Fruit fly (Drosophila melanogaster): ENCODE results near the gene Rh7.

Gene Rh7

DNA sequence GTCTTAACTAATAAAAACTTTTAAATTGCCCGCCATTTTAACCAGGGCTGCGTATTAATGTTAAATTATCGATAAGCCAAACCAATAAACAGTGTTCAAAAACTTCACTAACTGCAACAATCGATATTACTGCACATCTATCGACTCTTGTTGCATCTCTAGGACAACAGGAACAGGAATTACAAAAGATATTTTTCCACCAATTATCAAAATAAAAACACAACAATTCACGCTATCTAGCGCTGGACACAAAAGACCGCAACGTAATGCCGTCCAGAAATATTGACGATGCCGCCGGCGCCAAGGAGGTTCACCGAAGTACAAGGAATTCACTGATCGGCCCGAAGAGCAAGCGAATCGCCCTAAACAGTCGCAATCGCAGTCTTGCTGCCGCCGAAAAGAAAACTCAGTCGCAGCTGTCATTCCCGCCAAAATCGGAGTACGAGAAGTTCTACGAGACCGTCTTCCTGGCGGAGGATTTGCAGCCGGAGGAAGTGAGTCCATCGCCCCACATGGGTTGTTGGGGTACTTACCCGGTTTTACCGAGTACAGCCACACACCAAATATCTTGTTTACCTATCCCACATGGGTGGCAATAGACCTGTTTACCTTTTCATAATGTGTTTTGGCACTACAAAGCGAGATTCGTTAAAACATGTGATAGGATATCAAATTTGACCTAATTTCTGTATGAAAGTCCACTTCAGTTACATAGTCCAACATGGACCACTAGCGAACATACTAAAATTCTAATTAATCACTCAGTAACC is 59.1 kb downstream of the Rh7 start, which contains the start of gene vers (continued):
- TF ChIP-seq grn (GFP tag; optimal IDR thresholded peaks at IDR 0.05), result no peak
- TF ChIP-seq CG2120 (GFP tag; optimal IDR thresholded peaks at IDR 0.05), result peak; percentile 42
- TF ChIP-seq nom (GFP tag; optimal IDR thresholded peaks at IDR 0.05), result no peak
- no peak for TF ChIP-seq CG2875 (GFP tag; optimal IDR thresholded peaks at IDR 0.05)
- TF ChIP-seq YL-1 (GFP tag; optimal IDR thresholded peaks at IDR 0.05), result no peak
- no peak for TF ChIP-seq nau (GFP tag; optimal IDR thresholded peaks at IDR 0.05)
- TF ChIP-seq CG15269 (tag; optimal IDR thresholded peaks at IDR 0.05), result no peak
- TF ChIP-seq CG12769 (tag; optimal IDR thresholded peaks at IDR 0.05), result no peak
- peak; percentile 32 for TF ChIP-seq CG30020 (tag; optimal IDR thresholded peaks at IDR 0.05)
- TF ChIP-seq CG4404 (GFP tag; IDR thresholded peaks at IDR 0.05), result no peak
- peak; percentile 32; the same call in 2 of the 3 replicates for TF ChIP-seq ci (GFP tag; IDR thresholded peaks at IDR 0.05)
- TF ChIP-seq CG30431 (GFP tag; optimal IDR thresholded peaks at IDR 0.05), result no peak
- no peak for TF ChIP-seq CG6272 (GFP tag; IDR thresholded peaks at IDR 0.05)
- TF ChIP-seq Xbp1 (GFP tag; optimal IDR thresholded peaks at IDR 0.05), result peak; percentile 4
- TF ChIP-seq wek (GFP tag; optimal IDR thresholded peaks at IDR 0.05), result no peak
- TF ChIP-seq Trl (optimal IDR thresholded peaks at IDR 0.05), result no peak
- TF ChIP-seq Trl (GFP tag; optimal IDR thresholded peaks at IDR 0.05), result peak; percentile 52
- peak; percentile 74 for TF ChIP-seq CG9932 (GFP tag; IDR thresholded peaks at IDR 0.05)
- no peak for TF ChIP-seq Oli (tag; optimal IDR thresholded peaks at IDR 0.05)
- TF ChIP-seq CG1792 (GFP tag; optimal IDR thresholded peaks at IDR 0.05), result no peak
- peak; percentile 94 for TF ChIP-seq CG34224 (GFP tag; IDR thresholded peaks at IDR 0.05; ENCODE audit: partially characterized antibody)
- TF ChIP-seq CG3995 (GFP tag; optimal IDR thresholded peaks at IDR 0.05), result peak; percentile 85
- no peak for TF ChIP-seq D19A (tag; optimal IDR thresholded peaks at IDR 0.05)
- no peak for TF ChIP-seq Lpt (GFP tag; optimal IDR thresholded peaks at IDR 0.05)
- peak; percentile 59 for TF ChIP-seq CHES-1-like (GFP tag; optimal IDR thresholded peaks at IDR 0.05)
- no peak for TF ChIP-seq Ssrp (tag; optimal IDR thresholded peaks at IDR 0.05)
- TF ChIP-seq Dfd (GFP tag; optimal IDR thresholded peaks at IDR 0.05), result no peak
- TF ChIP-seq Fer2 (tag; optimal IDR thresholded peaks at IDR 0.05), result no peak
- peak; percentile 84 for TF ChIP-seq vnd (GFP tag; IDR thresholded peaks at IDR 0.05; ENCODE audit: partially characterized antibody)
- peak; percentile 92 for TF ChIP-seq CG16813 (GFP tag; IDR thresholded peaks at IDR 0.05; ENCODE audit: partially characterized antibody)
- TF ChIP-seq Ets65A (GFP tag), result peak; percentile 4
- no peak for TF ChIP-seq eve (GFP tag; optimal IDR thresholded peaks at IDR 0.05)
- TF ChIP-seq shn (GFP tag; optimal IDR thresholded peaks at IDR 0.05), result no peak
- TF ChIP-seq Drgx (GFP tag; IDR thresholded peaks at IDR 0.05), result no peak
- no peak for TF ChIP-seq CG8478 (optimal IDR thresholded peaks at IDR 0.05)
- no peak for TF ChIP-seq Hey (tag; optimal IDR thresholded peaks at IDR 0.05)
- TF ChIP-seq Bdp1 (GFP tag; optimal IDR thresholded peaks at IDR 0.05), result no peak
- no peak for TF ChIP-seq pros (GFP tag; optimal IDR thresholded peaks at IDR 0.05)
- TF ChIP-seq mam (GFP tag; optimal IDR thresholded peaks at IDR 0.05), result peak; percentile 47
- TF ChIP-seq B-H1 (GFP tag; IDR thresholded peaks at IDR 0.05), result no peak
- TF ChIP-seq CG17385 (GFP tag; optimal IDR thresholded peaks at IDR 0.05), result no peak
- TF ChIP-seq hbn (GFP tag; IDR thresholded peaks at IDR 0.05; ENCODE audit: partially characterized antibody), result peak; percentile 95
- TF ChIP-seq Scr (GFP tag; IDR thresholded peaks at IDR 0.05; ENCODE audit: partially characterized antibody), result peak; percentile 91
- TF ChIP-seq CG10543 (GFP tag; optimal IDR thresholded peaks at IDR 0.05), result no peak
- TF ChIP-seq CG11456 (GFP tag; IDR thresholded peaks at IDR 0.05), result no peak
- TF ChIP-seq CG13624 (GFP tag; optimal IDR thresholded peaks at IDR 0.05), result peak; percentile 50
- peak; percentile 21 for TF ChIP-seq CG11504 (tag; optimal IDR thresholded peaks at IDR 0.05)
- TF ChIP-seq CG15696 (tag; optimal IDR thresholded peaks at IDR 0.05), result no peak
- TF ChIP-seq CG10274 (GFP tag; optimal IDR thresholded peaks at IDR 0.05), result no peak
- TF ChIP-seq CG10462 (GFP tag; optimal IDR thresholded peaks at IDR 0.05), result no peak

Data from whole organism, embryonic.